Worm (Caenorhabditis elegans): ENCODE results near the gene spe-41.

DNA sequence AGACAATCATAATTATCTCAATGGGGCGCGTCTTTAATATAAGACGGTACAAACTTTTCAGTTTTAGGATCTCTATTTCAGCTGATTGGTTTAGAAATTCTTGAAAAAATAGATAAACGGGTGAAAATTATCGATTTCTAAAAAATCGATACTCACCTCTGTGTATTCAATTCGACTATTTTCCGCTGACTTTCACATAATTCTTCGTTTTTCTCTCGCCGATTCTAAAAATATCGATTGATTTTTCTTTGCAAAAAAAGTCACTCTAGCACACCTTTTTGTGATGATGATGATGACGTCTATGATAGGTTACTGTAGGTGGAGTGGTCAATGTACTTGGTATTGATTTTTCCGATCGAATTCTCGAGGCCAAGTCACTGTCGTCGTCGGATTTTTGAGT, 14.2 kb downstream of the spe-41 start:
- TF ChIP-seq ama-1 (optimal IDR thresholded peaks at IDR 0.05), result no peak
- TF ChIP-seq ama-1 (GFP tag; optimal IDR thresholded peaks at IDR 0.05), result no peak
- no peak for TF ChIP-seq snpc-4 (GFP tag; optimal IDR thresholded peaks at IDR 0.05)
- TF ChIP-seq snpc-4 (tag; optimal IDR thresholded peaks at IDR 0.05), result no peak
- TF ChIP-seq Y67H2A.10 (GFP tag; conservative IDR thresholded peaks at IDR 0.05), result no peak
- no peak for TF ChIP-seq attf-6 (GFP tag; IDR thresholded peaks at IDR 0.05)
- TF ChIP-seq hmg-1.2 (GFP tag; IDR thresholded peaks at IDR 0.05), result no peak
- no peak for TF ChIP-seq Y53F4B.3 (GFP tag; IDR thresholded peaks at IDR 0.05)
- no peak for TF ChIP-seq mel-28 (tag; optimal IDR thresholded peaks at IDR 0.05; ENCODE audit: borderline replicate concordance)
- no peak for TF ChIP-seq ceh-58 (GFP tag; IDR thresholded peaks at IDR 0.05)

Data from whole organism, young adult.